Worm (Caenorhabditis elegans): ENCODE results near the gene grsp-1.
A peak's percentile ranks its signal among the peaks of the same experiment; 100 is the strongest.

Gene grsp-1

DNA sequence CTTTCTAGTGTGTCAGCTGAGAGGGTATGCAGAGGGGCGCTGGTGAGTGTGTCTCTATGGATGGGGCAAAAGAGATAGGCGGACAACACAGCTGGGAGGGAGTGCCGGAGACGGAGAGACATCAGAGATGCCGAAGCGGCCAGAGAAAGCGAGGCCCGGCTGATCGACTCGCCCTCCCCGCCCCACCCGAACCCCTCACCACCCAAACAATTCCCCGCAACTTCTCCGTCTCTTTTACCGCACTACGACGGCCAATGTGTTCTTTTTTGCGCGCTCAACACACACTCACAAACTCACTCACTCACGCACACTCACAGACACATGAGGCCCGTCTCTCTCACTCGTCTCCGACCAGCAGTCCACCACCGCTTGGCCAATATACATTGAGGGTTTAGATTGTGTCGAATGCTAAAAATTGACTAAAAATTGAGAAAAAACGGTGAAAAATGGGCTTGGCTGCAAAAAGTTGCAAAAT lies 13.2 kb downstream of the grsp-1 start, which contains the start of gene Y43F8C.3 (continued):
- TF ChIP-seq lsy-2 (tag; optimal IDR thresholded peaks at IDR 0.05), result peak; percentile 65 to 71
- no peak for TF ChIP-seq Y75B8A.6 (GFP tag; IDR thresholded peaks at IDR 0.05)
- TF ChIP-seq madf-5 (GFP tag; IDR thresholded peaks at IDR 0.05), result no peak
- peak; percentile 69 for TF ChIP-seq lin-13 (GFP tag; optimal IDR thresholded peaks at IDR 0.05)
- TF ChIP-seq attf-4 (tag; optimal IDR thresholded peaks at IDR 0.05), result no peak
- peak in 1 of 2 experiments; percentile 91 for TF ChIP-seq unc-62 (GFP tag; optimal IDR thresholded peaks at IDR 0.05 in 1 of 2)
- TF ChIP-seq unc-62 (tag; optimal IDR thresholded peaks at IDR 0.05), result no peak
- no peak for TF ChIP-seq nhr-237 (tag; optimal IDR thresholded peaks at IDR 0.05)
- TF ChIP-seq aly-2 (tag; optimal IDR thresholded peaks at IDR 0.05), result no peak
- TF ChIP-seq snpc-1.2 (GFP tag; IDR thresholded peaks at IDR 0.05), result no peak
- TF ChIP-seq Y5F2A.4 (GFP tag; optimal IDR thresholded peaks at IDR 0.05), result no peak
- peak; percentile 90 for TF ChIP-seq aha-1 (tag)
- TF ChIP-seq ama-1 (optimal IDR thresholded peaks at IDR 0.05), result no peak
- peak; percentile 73 for TF ChIP-seq egl-43 (GFP tag; IDR thresholded peaks at IDR 0.05)
- TF ChIP-seq T20F7.1 (GFP tag; optimal IDR thresholded peaks at IDR 0.05), result no peak
- TF ChIP-seq dpl-1 (GFP tag; optimal IDR thresholded peaks at IDR 0.05), result peak; percentile 13
- no peak for TF ChIP-seq nhr-48 (tag; optimal IDR thresholded peaks at IDR 0.05)
- TF ChIP-seq dmd-8 (GFP tag; IDR thresholded peaks at IDR 0.05), result 0 out of 2 replicates have a peak, but pooled peaks have one; percentile 41
- TF ChIP-seq tag-97 (GFP tag; IDR thresholded peaks at IDR 0.05), result no peak
- peak; percentile 82 for TF ChIP-seq mxl-3 (GFP tag; optimal IDR thresholded peaks at IDR 0.05)
- TF ChIP-seq zip-2 (tag; optimal IDR thresholded peaks at IDR 0.05), result no peak
- peak; percentile 34; the same call in 1 of the 2 replicates for TF ChIP-seq lin-1 (GFP tag; IDR thresholded peaks at IDR 0.05)
- peak; percentile 98 for TF ChIP-seq set-16 (GFP tag; IDR thresholded peaks at IDR 0.05)
- peak; percentile 47 for TF ChIP-seq fkh-10 (GFP tag; optimal IDR thresholded peaks at IDR 0.05)
- TF ChIP-seq F44E2.7 (GFP tag; IDR thresholded peaks at IDR 0.05), result no peak
- no peak for TF ChIP-seq zfp-2 (tag; optimal IDR thresholded peaks at IDR 0.05)
- no peak for TF ChIP-seq nhr-41 (GFP tag; IDR thresholded peaks at IDR 0.05)
- peak in 1 of 2 experiments; percentile 46 for TF ChIP-seq hif-1 (tag; optimal IDR thresholded peaks at IDR 0.05)
- TF ChIP-seq F26F4.8 (GFP tag; conservative IDR thresholded peaks at IDR 0.05), result no peak
- TF ChIP-seq madf-9 (GFP tag; conservative IDR thresholded peaks at IDR 0.05), result 0 out of 2 replicates have a peak, but pooled peaks have one; percentile 48
- no peak for TF ChIP-seq ceh-62 (tag; optimal IDR thresholded peaks at IDR 0.05)
- TF ChIP-seq tra-1 (GFP tag; IDR thresholded peaks at IDR 0.05), result no peak
- no peak for TF ChIP-seq ceh-44 (GFP tag; IDR thresholded peaks at IDR 0.05)
- TF ChIP-seq F10B5.3 (tag; optimal IDR thresholded peaks at IDR 0.05), result no peak
- TF ChIP-seq mxl-2 (GFP tag; conservative IDR thresholded peaks at IDR 0.05), result no peak
- TF ChIP-seq daf-12 (tag; optimal IDR thresholded peaks at IDR 0.05), result no peak
- TF ChIP-seq ZK337.2 (GFP tag; IDR thresholded peaks at IDR 0.05), result 0 out of 2 replicates have a peak, but pooled peaks have one; percentile 4
- TF ChIP-seq skn-1 (tag; optimal IDR thresholded peaks at IDR 0.05), result no peak
- peak; percentile 26 to 86 for TF ChIP-seq mdl-1 (tag; optimal IDR thresholded peaks at IDR 0.05)
- no peak for TF ChIP-seq spr-1 (tag; optimal IDR thresholded peaks at IDR 0.05)
- no peak for TF ChIP-seq daf-16 (GFP tag; optimal IDR thresholded peaks at IDR 0.05)
- peak; percentile 29 for TF ChIP-seq daf-16 (tag; optimal IDR thresholded peaks at IDR 0.05)
- 0 out of 2 replicates have a peak, but pooled peaks have one; percentile 5 for TF ChIP-seq vab-7 (GFP tag; IDR thresholded peaks at IDR 0.05)
- 0 out of 2 replicates have a peak, but pooled peaks have one; percentile 47 for TF ChIP-seq arid-1 (GFP tag; conservative IDR thresholded peaks at IDR 0.05)
- TF ChIP-seq dmd-6 (GFP tag; IDR thresholded peaks at IDR 0.05), result peak; percentile 57
- no peak for TF ChIP-seq lin-29 (GFP tag; IDR thresholded peaks at IDR 0.05)
- no peak for TF ChIP-seq zip-11 (GFP tag; IDR thresholded peaks at IDR 0.05)
- peak; percentile 50 for TF ChIP-seq mes-2 (tag; optimal IDR thresholded peaks at IDR 0.05; ENCODE audit: poor library complexity, severe bottlenecking)
- TF ChIP-seq hmg-1.1 (GFP tag; IDR thresholded peaks at IDR 0.05), result peak; percentile 93
- TF ChIP-seq ztf-11 (tag; optimal IDR thresholded peaks at IDR 0.05), result no peak
- TF ChIP-seq ceh-28 (tag; optimal IDR thresholded peaks at IDR 0.05), result peak; percentile 8
- no peak for TF ChIP-seq fos-1 (tag; optimal IDR thresholded peaks at IDR 0.05)

Data from whole organism, L4 larva.